Fruit fly (Drosophila melanogaster) Kc167 (cell line): ENCODE measurements around the gene CG13801.

Experiments used
- Myc ChIP-seq: fragments of >200 bp; optimal IDR thresholded peaks from 2 replicates; lab custom pipeline; 2017; ENCODE audit warnings: missing external identifiers
- Sin3A ChIP-seq: fragments of >200 bp; optimal IDR thresholded peaks from 2 replicates; lab custom pipeline; 2018; ENCODE audit warnings: missing external identifiers
- h ChIP-seq: fragments of >200 bp; optimal IDR thresholded peaks from 3 replicates; lab custom pipeline; 2018; ENCODE audit warnings: missing external identifiers
- insv ChIP-seq: fragments of >200 bp; optimal IDR thresholded peaks from 3 replicates; lab custom pipeline; 2018; ENCODE audit warnings: missing external identifiers
- psq ChIP-seq: fragments of >200 bp; optimal IDR thresholded peaks from 2 replicates; lab custom pipeline; 2017; ENCODE audit warnings: missing external identifiers
- ttk ChIP-seq: sonication (Bioruptor generic); optimal IDR thresholded peaks from 2 replicates; lab custom pipeline; 2017; ENCODE audit warnings: missing external identifiers

- TF ChIP-seq psq (lab: Kevin White, UChicago) (no peak), insv (lab: Kevin White, UChicago) (no peak), h (no peak), Sin3A (lab: Kevin White, UChicago) (no peak), ttk (lab: Kevin White, UChicago) (no peak), Myc (lab: Kevin White, UChicago) (no peak)
Measured at dm6 chr3L:2386433-2386832, 26.1 kb downstream of the CG13801 start.
